Fruit fly (Drosophila melanogaster) whole organism, embryonic: ENCODE results near the gene CG6163.

Source experiments
- ATbp ChIP-seq: fragments of 200-800 bp; sonication (Bioruptor generic); optimal IDR thresholded peaks from 2 replicates; lab custom pipeline; 2017; ENCODE audit warnings: missing biosample characterization, mild to moderate bottlenecking, missing genetic modification characterization, missing genetic modification reagents
- Atf-2 ChIP-seq: fragments of 200-800 bp; sonication (Bioruptor generic); optimal IDR thresholded peaks from 2 replicates; lab custom pipeline; 2016; ENCODE audit warnings: missing biosample characterization, missing genetic modification characterization
- CG10147 ChIP-seq: fragments of 200-800 bp; sonication (Bioruptor generic); optimal IDR thresholded peaks from 2 replicates; lab custom pipeline; 2019; ENCODE audit warnings: missing biosample characterization, mild to moderate bottlenecking, missing genetic modification characterization, moderate library complexity
- CG10267 ChIP-seq: fragments of 200-800 bp; sonication (Bioruptor generic); optimal IDR thresholded peaks from 2 replicates; lab custom pipeline; 2018; ENCODE audit warnings: missing biosample characterization, mild to moderate bottlenecking, missing genetic modification characterization, moderate library complexity
- CG10543 ChIP-seq: fragments of 200-800 bp; sonication (Bioruptor generic); optimal IDR thresholded peaks from 3 replicates; lab custom pipeline; 2017; ENCODE audit warnings: missing biosample characterization, mild to moderate bottlenecking, missing genetic modification characterization, moderate library complexity
- CG10654 ChIP-seq: fragments of 200-800 bp; sonication (Bioruptor generic); optimal IDR thresholded peaks from 2 replicates; lab custom pipeline; 2016; ENCODE audit warnings: missing biosample characterization, missing genetic modification characterization
- CG11398 ChIP-seq: fragments of 200-800 bp; sonication (Bioruptor generic); optimal IDR thresholded peaks from 2 replicates; lab custom pipeline; 2016; ENCODE audit warnings: missing biosample characterization, missing genetic modification characterization
- CG11695 ChIP-seq: fragments of 200-800 bp; sonication (Bioruptor generic); IDR thresholded peaks from 3 replicates; pipeline ENCODE4 v1.3.6; 2022; ENCODE audit warnings: missing biosample characterization, missing genetic modification characterization
- CG12744 ChIP-seq: fragments of 200-800 bp; sonication (Bioruptor generic); optimal IDR thresholded peaks from 2 replicates; lab custom pipeline; 2016; ENCODE audit warnings: missing biosample characterization, missing genetic modification characterization
- CG1647 ChIP-seq: fragments of 200-800 bp; sonication (Bioruptor generic); optimal IDR thresholded peaks from 3 replicates; lab custom pipeline; 2016; ENCODE audit warnings: missing biosample characterization, missing genetic modification characterization
- CG16779 ChIP-seq: fragments of 200-800 bp; sonication (Bioruptor generic); IDR thresholded peaks from 2 replicates; pipeline ENCODE4 v1.3.6; 2022; ENCODE audit warnings: missing biosample characterization, missing genetic modification characterization
- CG18619 ChIP-seq: fragments of 200-800 bp; sonication (Bioruptor generic); optimal IDR thresholded peaks from 3 replicates; lab custom pipeline; 2017; ENCODE audit warnings: missing biosample characterization, mild to moderate bottlenecking, missing genetic modification characterization
- CG2712 ChIP-seq: fragments of 200-800 bp; optimal IDR thresholded peaks from 3 replicates; lab custom pipeline; 2019; ENCODE audit warnings: missing biosample characterization, mild to moderate bottlenecking, missing genetic modification characterization, moderate library complexity
- CG31224 ChIP-seq: fragments of 200-800 bp; sonication (Bioruptor generic); IDR thresholded peaks from 2 replicates; pipeline ENCODE4 v1.3.6; 2022; ENCODE audit warnings: missing biosample characterization, missing genetic modification characterization
- CG31365 ChIP-seq: fragments of 200-800 bp; sonication (Bioruptor generic); optimal IDR thresholded peaks from 2 replicates; lab custom pipeline; 2018; ENCODE audit warnings: missing biosample characterization, mild to moderate bottlenecking, missing genetic modification characterization
- CG32532 ChIP-seq: fragments of 200-800 bp; sonication (Bioruptor generic); IDR thresholded peaks from 2 replicates; pipeline ENCODE4 v1.3.6; 2022; ENCODE audit warnings: missing biosample characterization, missing genetic modification characterization
- CG32772 ChIP-seq: fragments of 200-800 bp; sonication (Bioruptor generic); IDR thresholded peaks from 2 replicates; pipeline ENCODE4 v1.3.6; 2022; ENCODE audit warnings: missing biosample characterization, missing genetic modification characterization
- CG34224 ChIP-seq: fragments of 200-800 bp; sonication (Bioruptor generic); IDR thresholded peaks from 3 replicates; pipeline ENCODE4 v1.3.6; 2022; ENCODE audit warnings: missing biosample characterization, missing genetic modification characterization; ENCODE audit not compliant: partially characterized antibody
- CG3995 ChIP-seq: fragments of 200-800 bp; sonication (Bioruptor generic); optimal IDR thresholded peaks from 3 replicates; lab custom pipeline; 2016; ENCODE audit warnings: missing biosample characterization, missing genetic modification characterization
- CG5180 ChIP-seq: fragments of 200-800 bp; sonication (Bioruptor generic); optimal IDR thresholded peaks from 3 replicates; lab custom pipeline; 2017; ENCODE audit warnings: missing biosample characterization, missing genetic modification characterization, mild to moderate bottlenecking, moderate library complexity, missing genetic modification reagents
- CG6654 ChIP-seq: fragments of 200-800 bp; sonication (Bioruptor generic); optimal IDR thresholded peaks from 2 replicates; lab custom pipeline; 2017; ENCODE audit warnings: missing biosample characterization, mild to moderate bottlenecking, missing genetic modification characterization
- CG7745 ChIP-seq: fragments of 200-800 bp; sonication (Bioruptor generic); optimal IDR thresholded peaks from 2 replicates; lab custom pipeline; 2018; ENCODE audit warnings: missing biosample characterization, mild to moderate bottlenecking, missing genetic modification characterization, moderate library complexity
- D ChIP-seq, 2 experiments: fragments of 200-800 bp in 1 of 2; fragments of >200 bp in 1 of 2; sonication (Bioruptor generic) in 1 of 2; optimal IDR thresholded peaks; 2 replicates in 1 of 2; 3 replicates in 1 of 2; lab custom pipeline; 2017; ENCODE audit warnings: mild to moderate bottlenecking in 1 of 2, missing biosample characterization in 1 of 2, missing genetic modification characterization in 1 of 2, missing genetic modification reagents in 1 of 2
- Ets65A ChIP-seq: fragments of 200-800 bp; sonication (Bioruptor generic); peaks from one replicate; lab custom pipeline; 2016; ENCODE audit warnings: missing biosample characterization, missing genetic modification characterization
- GATAe ChIP-seq: fragments of 200-800 bp; sonication (Bioruptor generic); conservative IDR thresholded peaks from 2 replicates; pipeline ENCODE4 v1.3.6; 2022; ENCODE audit warnings: missing biosample characterization, missing genetic modification characterization
- HmgD ChIP-seq: fragments of 200-800 bp; sonication (Bioruptor generic); optimal IDR thresholded peaks from 3 replicates; lab custom pipeline; 2016; ENCODE audit warnings: missing biosample characterization, missing genetic modification characterization
- Side ChIP-seq: fragments of 200-800 bp; sonication (Bioruptor generic); optimal IDR thresholded peaks from 2 replicates; lab custom pipeline; 2016; ENCODE audit warnings: missing biosample characterization, missing genetic modification characterization
- Sry-β ChIP-seq: fragments of 200-800 bp; sonication (Bioruptor generic); optimal IDR thresholded peaks from 2 replicates; lab custom pipeline; 2018; ENCODE audit warnings: missing biosample characterization, mild to moderate bottlenecking, missing genetic modification characterization, moderate library complexity
- Sry-δ ChIP-seq: fragments of 200-800 bp; sonication (Bioruptor generic); optimal IDR thresholded peaks from 2 replicates; lab custom pipeline; 2016; ENCODE audit warnings: missing biosample characterization, missing genetic modification characterization
- az2 ChIP-seq: fragments of 200-800 bp; sonication (Bioruptor generic); optimal IDR thresholded peaks from 3 replicates; lab custom pipeline; 2016; ENCODE audit warnings: missing biosample characterization, missing genetic modification characterization
- bab2 ChIP-seq: fragments of 200-800 bp; sonication (Bioruptor generic); optimal IDR thresholded peaks from 2 replicates; lab custom pipeline; 2016; ENCODE audit warnings: missing biosample characterization, missing genetic modification characterization
- cato ChIP-seq: fragments of 200-800 bp; sonication (Bioruptor generic); optimal IDR thresholded peaks from 2 replicates; lab custom pipeline; 2016; ENCODE audit warnings: missing biosample characterization, missing genetic modification characterization, borderline replicate concordance
- dpn ChIP-seq, 2 experiments: fragments of 200-800 bp; sonication (Bioruptor generic); optimal IDR thresholded peaks; 3 replicates each; lab custom pipeline; 2016; ENCODE audit warnings: missing biosample characterization in 2 of 2, missing genetic modification characterization in 2 of 2
- fd102C ChIP-seq: fragments of 200-800 bp; sonication (Bioruptor generic); optimal IDR thresholded peaks from 2 replicates; lab custom pipeline; 2018; ENCODE audit warnings: missing biosample characterization, mild to moderate bottlenecking, missing genetic modification characterization, moderate library complexity
- gce ChIP-seq: fragments of 200-800 bp; sonication (Bioruptor generic); IDR thresholded peaks from 3 replicates; pipeline ENCODE4 v1.3.6; 2022; ENCODE audit warnings: missing biosample characterization, missing genetic modification characterization
- gfzf ChIP-seq: fragments of 200-800 bp; sonication (Bioruptor generic); optimal IDR thresholded peaks from 2 replicates; lab custom pipeline; 2016; ENCODE audit warnings: missing biosample characterization, mild to moderate bottlenecking, missing genetic modification characterization, moderate library complexity
- grau ChIP-seq: fragments of 200-800 bp; optimal IDR thresholded peaks from 3 replicates; lab custom pipeline; 2019; ENCODE audit warnings: missing biosample characterization, mild to moderate bottlenecking, missing genetic modification characterization, moderate library complexity
- lov ChIP-seq, 2 experiments: fragments of 200-800 bp in 1 of 2; fragments of >200 bp in 1 of 2; sonication (Bioruptor generic) in 1 of 2; IDR thresholded peaks in 1 of 2; optimal IDR thresholded peaks in 1 of 2; 2 replicates in 1 of 2; 3 replicates in 1 of 2; pipeline versions ENCODE4 v1.3.6 to Lab custom; 2017 to 2022; ENCODE audit warnings: missing biosample characterization in 1 of 2, missing genetic modification characterization in 1 of 2
- luna ChIP-seq: fragments of 200-800 bp; sonication (Bioruptor generic); optimal IDR thresholded peaks from 2 replicates; lab custom pipeline; 2016; ENCODE audit warnings: missing biosample characterization, missing genetic modification characterization
- nmo ChIP-seq: fragments of 200-800 bp; sonication (Bioruptor generic); optimal IDR thresholded peaks from 2 replicates; lab custom pipeline; 2018; ENCODE audit warnings: missing biosample characterization, mild to moderate bottlenecking, missing genetic modification characterization, moderate library complexity
- pan ChIP-seq, 4 experiments: fragments of >200 bp in 3 of 4; fragments of 200-800 bp in 1 of 4; sonication (Bioruptor generic) in 1 of 4; optimal IDR thresholded peaks in 3 of 4; IDR thresholded peaks in 1 of 4; 2 replicates each; pipeline versions ENCODE4 v1.3.6 to Lab custom; 2017 to 2022; ENCODE audit warnings: missing biosample characterization in 2 of 4, missing genetic modification characterization in 2 of 4, mixed read lengths in 1 of 4
- pho ChIP-seq: fragments of 200-800 bp; sonication (Bioruptor generic); optimal IDR thresholded peaks from 2 replicates; lab custom pipeline; 2016; ENCODE audit warnings: missing biosample characterization, missing genetic modification characterization
- sens-2 ChIP-seq: fragments of 200-800 bp; sonication (Bioruptor generic); IDR thresholded peaks from 2 replicates; pipeline ENCODE4 v1.3.6; 2022; ENCODE audit warnings: missing biosample characterization, missing genetic modification characterization
- slou ChIP-seq: fragments of 200-800 bp; sonication (Bioruptor generic); optimal IDR thresholded peaks from 3 replicates; lab custom pipeline; 2016; ENCODE audit warnings: missing biosample characterization, missing genetic modification characterization
- slp2 ChIP-seq: fragments of 200-800 bp; sonication (Bioruptor generic); optimal IDR thresholded peaks from 2 replicates; lab custom pipeline; 2016; ENCODE audit warnings: missing biosample characterization, missing genetic modification characterization
- usp ChIP-seq: fragments of >200 bp; optimal IDR thresholded peaks from 2 replicates; lab custom pipeline; 2017; ENCODE audit warnings: missing biosample characterization, missing genetic modification characterization
- vvl ChIP-seq: fragments of 200-800 bp; sonication (Bioruptor generic); IDR thresholded peaks from 2 replicates; pipeline ENCODE4 v1.3.6; 2022; ENCODE audit warnings: missing biosample characterization, missing genetic modification characterization
- z ChIP-seq: fragments of 200-800 bp; sonication (Bioruptor generic); IDR thresholded peaks from 3 replicates; pipeline ENCODE4 v1.3.6; 2022; ENCODE audit warnings: missing biosample characterization, missing genetic modification characterization

The CG6163 gene

dm6 chr3L:11328015-11328680, 36.5 kb downstream of the CG6163 start (continued):
- TF ChIP-seq CG18619 (GFP tag; lab: Kevin White, UChicago), result no peak
- TF ChIP-seq CG10543, result peak; percentile 68
- TF ChIP-seq ATbp (GFP tag; lab: Kevin White, UChicago), result no peak
- peak; percentile 51 for TF ChIP-seq CG10147
- TF ChIP-seq CG31365 (tag; lab: Kevin White, UChicago), result no peak
- no peak for TF ChIP-seq cato
- TF ChIP-seq CG6654 (GFP tag; lab: Kevin White, UChicago), result no peak
- TF ChIP-seq pan (optimal IDR thresholded peaks at IDR 0.05; lab: Kevin White, UChicago), result no peak
- TF ChIP-seq pan (GFP tag; optimal IDR thresholded peaks at IDR 0.05 in 1 of 2, IDR thresholded peaks at IDR 0.05 in 1 of 2), result peak in 1 of 2 experiments; percentile 8
- no peak for TF ChIP-seq Atf-2 (GFP tag; lab: Kevin White, UChicago)
- TF ChIP-seq CG7745, result no peak
- peak; percentile 33 for TF ChIP-seq grau (tag; lab: Kevin White, UChicago)
- TF ChIP-seq CG5180 (GFP tag; lab: Kevin White, UChicago), result peak; percentile 8
- no peak for TF ChIP-seq Side (GFP tag; lab: Kevin White, UChicago)
- no peak for TF ChIP-seq D (optimal IDR thresholded peaks at IDR 0.05; lab: Kevin White, UChicago)
- TF ChIP-seq D (GFP tag; optimal IDR thresholded peaks at IDR 0.05; lab: Kevin White, UChicago), result peak; percentile 59
- no peak for TF ChIP-seq bab2 (GFP tag; lab: Kevin White, UChicago)
- no peak for TF ChIP-seq slp2 (GFP tag; lab: Kevin White, UChicago)
- TF ChIP-seq CG16779, result no peak
- TF ChIP-seq CG11398 (GFP tag; lab: Kevin White, UChicago), result peak; percentile 7
- no peak for TF ChIP-seq CG34224 (GFP tag; lab: Robert Waterston, UW)
- TF ChIP-seq dpn (GFP tag; optimal IDR thresholded peaks at IDR 0.05; lab: Kevin White, UChicago), result peak in 1 of 2 experiments; percentile 22
- no peak for TF ChIP-seq z
- TF ChIP-seq HmgD (GFP tag; lab: Kevin White, UChicago), result no peak
- TF ChIP-seq usp, result no peak
- TF ChIP-seq gfzf, result no peak
- no peak for TF ChIP-seq CG3995 (GFP tag; lab: Kevin White, UChicago)
- TF ChIP-seq Sry-δ, result no peak
- peak; percentile 45; the same call in 1 of the 3 replicates for TF ChIP-seq CG11695 (GFP tag; lab: Robert Waterston, UW)
- TF ChIP-seq Ets65A, result no peak
- 0 out of 2 replicates have a peak, but pooled peaks have one; percentile 11 for TF ChIP-seq CG31224 (GFP tag; lab: Robert Waterston, UW)
- TF ChIP-seq CG32772 (GFP tag; lab: Robert Waterston, UW), result 0 out of 2 replicates have a peak, but pooled peaks have one; percentile 45
- peak; percentile 62 for TF ChIP-seq vvl (GFP tag; lab: Robert Waterston, UW)
- TF ChIP-seq pho (GFP tag; lab: Kevin White, UChicago), result no peak
- no peak for TF ChIP-seq CG10654 (GFP tag; lab: Kevin White, UChicago)
- TF ChIP-seq CG2712 (tag; lab: Kevin White, UChicago), result peak; percentile 69
- no peak for TF ChIP-seq fd102C (GFP tag; lab: Kevin White, UChicago)
- no peak for TF ChIP-seq Sry-β (GFP tag; lab: Kevin White, UChicago)
- TF ChIP-seq nmo (GFP tag; lab: Kevin White, UChicago), result peak; percentile 52
- TF ChIP-seq az2 (GFP tag; lab: Kevin White, UChicago), result no peak
- no peak for TF ChIP-seq GATAe (GFP tag; lab: Robert Waterston, UW)
- no peak for TF ChIP-seq luna
- TF ChIP-seq sens-2 (GFP tag; lab: Robert Waterston, UW), result no peak
- no peak for TF ChIP-seq CG1647 (GFP tag; lab: Kevin White, UChicago)
- TF ChIP-seq CG10267, result peak; percentile 35
- no peak for TF ChIP-seq slou
- TF ChIP-seq lov (optimal IDR thresholded peaks at IDR 0.05; lab: Kevin White, UChicago), result no peak
- no peak; the same call in 2 of the 3 replicates for TF ChIP-seq lov (GFP tag; IDR thresholded peaks at IDR 0.05; lab: Robert Waterston, UW)
- TF ChIP-seq CG12744 (GFP tag; lab: Kevin White, UChicago), result no peak
- TF ChIP-seq gce (GFP tag; lab: Robert Waterston, UW), result no peak
- peak; percentile 40; the same call in 1 of the 2 replicates for TF ChIP-seq CG32532 (GFP tag; lab: Robert Waterston, UW)
